Worm (Caenorhabditis elegans) whole organism, dauer: ENCODE data around the gene K12B6.4.

Experiments
- unc-62 ChIP-seq: sonication (generic microtip); optimal IDR thresholded peaks from 2 replicates; lab custom pipeline; 2017; ENCODE audit warnings: missing biosample characterization, missing genetic modification reagents, missing genetic modification characterization

Gene K12B6.4

ce11 chrV:6281175-6281574 lies at the start of gene K12B6.4, which contains the start of gene spe-49:
Gene K12B6.4 (minus strand): TSS chrV:6281275.
Gene spe-49 (plus strand): TSS chrV:6281359.
- no peak for TF ChIP-seq unc-62 (GFP tag; lab: Kevin White, UChicago)

DNA sequence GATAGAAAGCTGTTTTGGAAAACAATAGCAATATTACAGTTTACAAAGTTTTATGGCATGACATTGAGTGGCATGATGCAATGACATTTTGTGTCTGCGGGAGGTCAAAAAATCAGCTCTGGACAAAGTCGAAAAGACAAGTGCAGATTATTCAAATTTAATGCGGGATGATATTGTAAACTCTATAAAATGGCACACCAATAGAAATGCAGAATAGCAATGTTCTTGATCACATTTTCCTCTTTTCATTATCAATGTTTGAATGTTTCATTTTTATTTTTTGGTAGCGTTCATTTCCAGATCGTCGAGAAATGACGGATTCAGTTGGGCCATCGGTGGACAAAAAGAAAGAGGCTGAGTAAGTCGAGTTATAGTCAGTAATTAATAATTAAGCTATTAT lies 47.8 kb upstream of the K12B6.4 start, which contains the start of gene T28C12.2:
Gene T28C12.2, plus strand, starts transcription at position 301 of the 400 bp plus-strand sequence.
- no peak for TF ChIP-seq unc-62 (GFP tag; lab: Kevin White, UChicago)

DNA sequence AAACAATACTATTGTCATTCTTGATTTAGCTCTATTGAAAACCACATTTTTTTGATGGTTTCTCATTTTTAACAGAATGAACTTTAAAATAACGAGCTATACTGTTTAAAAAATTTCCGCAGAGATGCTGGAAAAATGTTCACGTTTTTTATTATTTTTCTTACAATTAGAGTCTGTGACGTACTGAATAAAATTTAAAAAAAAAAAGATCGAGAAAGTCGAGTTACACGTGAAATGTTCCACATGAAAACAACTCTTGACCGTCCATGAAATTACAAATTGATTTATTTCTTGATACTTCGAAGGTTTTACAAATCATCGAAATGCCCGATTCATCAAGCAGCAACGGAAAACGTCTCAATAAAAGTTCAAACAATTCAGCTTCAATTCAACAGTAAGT lies 45.9 kb upstream of the K12B6.4 start, which contains the start of gene fbxa-202:
Gene fbxa-202, plus strand, starts transcription at position 301 of the 400 bp plus-strand sequence.
- no peak for TF ChIP-seq unc-62 (GFP tag; lab: Kevin White, UChicago)

DNA sequence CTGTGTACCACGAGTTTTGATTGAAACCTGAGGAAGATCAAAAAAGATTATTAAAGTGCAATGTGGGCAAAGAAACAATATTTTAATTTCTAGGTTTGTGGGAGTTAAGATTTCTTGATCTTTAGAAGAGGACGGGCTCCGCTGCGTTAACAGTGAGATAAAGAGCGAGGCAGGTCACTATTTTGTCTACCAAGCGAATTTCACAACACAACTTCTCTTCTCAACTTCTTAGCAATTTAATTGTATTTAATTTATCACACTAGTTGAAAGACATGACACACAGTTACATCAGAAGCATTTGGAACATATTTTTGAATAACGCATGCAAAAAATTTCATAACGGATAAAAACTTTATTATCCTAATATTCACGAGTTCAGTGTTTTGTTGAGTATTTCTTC lies 45.3 kb upstream of the K12B6.4 start:
- TF ChIP-seq unc-62 (GFP tag; lab: Kevin White, UChicago) = no peak

DNA sequence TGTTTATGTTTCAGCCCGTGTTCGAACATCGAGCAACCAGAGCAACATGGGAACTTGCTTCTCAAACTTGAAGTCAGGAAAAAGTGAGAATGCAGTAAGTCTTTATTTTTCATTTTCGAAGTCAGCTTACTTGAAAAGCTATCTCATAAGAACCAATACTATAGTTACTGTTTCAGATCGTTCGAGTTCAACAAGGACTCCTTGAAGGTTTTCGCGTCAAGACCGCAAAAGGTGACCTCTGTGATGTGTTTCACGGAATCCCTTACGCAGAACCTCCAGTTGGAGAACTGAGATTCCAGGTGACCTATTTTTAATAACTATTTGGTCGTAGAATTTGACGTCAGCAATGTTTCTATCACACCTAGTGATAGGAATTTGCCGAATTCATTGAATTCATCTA lies 42.5 kb upstream of the K12B6.4 start:
- TF ChIP-seq unc-62 (GFP tag; lab: Kevin White, UChicago) = no peak

- no peak for TF ChIP-seq unc-62 (GFP tag; lab: Kevin White, UChicago)
These were observed 41.8 kb upstream of the K12B6.4 start for ce11 chrV:6322749-6323367.

DNA sequence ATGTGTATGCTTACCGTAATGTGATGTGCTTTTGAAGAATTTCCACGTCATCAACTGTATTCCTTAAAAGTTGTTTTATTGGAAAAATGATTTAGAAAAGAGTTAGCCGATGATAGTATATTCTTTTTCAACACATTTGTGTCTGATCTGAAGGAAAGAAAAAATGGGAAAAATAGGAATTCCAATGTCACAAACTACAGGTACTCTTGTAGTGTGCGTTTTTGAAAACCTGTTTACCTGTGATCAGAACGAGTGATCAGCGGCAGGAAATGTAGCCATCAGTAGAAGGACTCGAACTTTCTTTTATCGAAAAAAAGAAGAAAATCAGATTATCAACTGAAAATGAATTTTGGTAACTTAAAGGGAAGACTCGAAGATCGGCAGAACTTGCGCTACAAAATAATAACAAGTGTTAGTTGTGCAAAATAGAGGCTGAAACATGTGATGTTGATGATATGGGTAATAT lies 40.7 kb upstream of the K12B6.4 start, which contains the start of gene T28C12.15:
Gene T28C12.15, minus strand, starts transcription at position 51 of the 466 bp plus-strand sequence.
- no peak for TF ChIP-seq unc-62 (GFP tag; lab: Kevin White, UChicago)

DNA sequence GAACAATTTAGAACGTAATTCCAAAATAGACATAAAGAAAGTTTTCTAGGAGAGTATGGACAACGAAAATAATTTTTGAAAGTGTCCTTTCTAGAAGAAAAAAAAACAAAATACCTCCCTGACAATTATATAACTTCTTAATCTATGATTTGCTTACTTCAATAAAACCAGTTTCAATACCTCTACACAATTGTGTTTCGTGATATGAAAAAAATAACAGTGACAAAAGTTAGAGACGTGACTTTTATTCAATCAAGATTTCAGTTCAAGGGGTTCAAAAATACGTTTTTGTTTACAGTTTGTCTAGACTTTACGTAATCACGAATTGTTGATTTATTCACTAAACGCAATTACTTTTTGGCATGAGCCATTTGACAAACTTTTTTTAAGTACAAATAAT lies 40.2 kb upstream of the K12B6.4 start:
- no peak for TF ChIP-seq unc-62 (GFP tag; lab: Kevin White, UChicago)

DNA sequence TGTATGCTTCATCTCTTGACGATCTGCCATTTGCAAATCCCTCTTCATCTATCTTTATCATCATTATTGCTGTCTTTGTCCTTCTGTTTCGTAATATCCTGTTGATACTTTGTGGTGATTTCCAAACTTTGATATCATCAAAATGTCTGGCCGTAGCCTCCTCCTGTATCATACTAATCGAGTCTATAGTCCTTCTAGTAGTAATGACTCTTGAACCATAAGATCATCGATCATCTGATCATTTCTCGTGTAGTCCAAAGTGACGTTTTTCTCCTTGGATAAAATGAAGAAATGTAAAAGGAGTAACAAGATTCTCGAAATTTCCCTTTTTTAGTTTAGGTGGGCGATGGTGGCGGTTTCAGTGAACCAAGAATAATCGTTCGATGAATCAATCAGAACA lies 38.3 kb upstream of the K12B6.4 start:
- no peak for TF ChIP-seq unc-62 (GFP tag; lab: Kevin White, UChicago)

DNA sequence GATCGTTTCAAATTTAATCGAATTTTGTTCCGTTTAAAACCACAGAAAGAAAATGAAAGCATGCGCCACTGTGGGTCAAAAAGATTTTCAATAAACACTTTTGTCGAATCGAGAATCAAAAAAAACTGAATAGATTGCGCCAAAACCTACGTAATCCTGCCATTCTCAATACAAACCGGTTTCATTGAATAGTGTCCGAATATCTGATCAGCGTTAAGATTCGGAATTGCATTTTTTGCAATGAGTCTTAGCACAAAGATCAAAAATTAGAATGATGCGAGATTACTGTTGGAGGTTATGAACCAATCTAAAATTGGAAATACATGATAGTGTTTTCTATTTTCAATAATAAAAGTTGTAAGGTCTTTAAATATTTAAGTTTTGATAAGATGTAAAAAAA lies 36.9 kb upstream of the K12B6.4 start:
- TF ChIP-seq unc-62 (GFP tag; lab: Kevin White, UChicago) = no peak

ce11 chrV:6316632-6317031 lies 35.6 kb upstream of the K12B6.4 start, which contains the start of gene cest-24:
Gene cest-24 (plus strand): TSS chrV:6316932.
- TF ChIP-seq unc-62 (GFP tag; lab: Kevin White, UChicago) = no peak

ce11 chrV:6311936-6312335 lies 30.9 kb upstream of the K12B6.4 start:
- no peak for TF ChIP-seq unc-62 (GFP tag; lab: Kevin White, UChicago)

ce11 chrV:6303471-6303870 lies 22.4 kb upstream of the K12B6.4 start, which contains the start of gene sago-1:
Gene sago-1 (plus strand): TSS chrV:6303771.
- TF ChIP-seq unc-62 (GFP tag; lab: Kevin White, UChicago) = no peak

ce11 chrV:6302465-6302864 lies 21.4 kb upstream of the K12B6.4 start:
- TF ChIP-seq unc-62 (GFP tag; lab: Kevin White, UChicago) = no peak

DNA sequence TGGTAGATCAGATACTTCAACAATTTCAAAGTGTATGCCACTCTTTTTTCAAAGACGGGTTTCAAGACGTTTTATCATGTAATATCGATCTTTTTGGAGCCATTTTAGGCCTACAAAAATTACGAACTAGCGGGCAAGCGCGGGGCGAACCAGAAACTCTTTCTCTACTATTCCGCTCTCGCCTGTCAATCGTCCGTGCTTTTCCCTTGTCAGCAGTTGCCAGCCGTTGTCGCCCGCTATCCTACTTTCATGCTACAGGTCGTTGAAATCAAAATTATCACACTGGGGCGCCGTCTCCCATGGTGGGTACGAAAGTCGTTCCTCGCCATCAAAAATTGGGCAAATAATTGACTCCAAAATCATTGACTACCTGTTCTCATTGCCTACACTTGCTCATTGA lies 20.0 kb upstream of the K12B6.4 start:
- TF ChIP-seq unc-62 (GFP tag; lab: Kevin White, UChicago) = no peak

ce11 chrV:6292401-6292800 lies 11.3 kb upstream of the K12B6.4 start, which contains the start of gene K12B6.9:
Gene K12B6.9 (minus strand): TSS chrV:6292666.
- no peak for TF ChIP-seq unc-62 (GFP tag; lab: Kevin White, UChicago)

- no peak for TF ChIP-seq unc-62 (GFP tag; lab: Kevin White, UChicago)
These were observed 10.2 kb upstream of the K12B6.4 start for ce11 chrV:6291301-6291700.
